Fruit fly (Drosophila melanogaster): ENCODE results near the gene Cyp9f3.

- TF ChIP-seq CG11696 (GFP tag; IDR thresholded peaks at IDR 0.05): no peak
- TF ChIP-seq NC2α (GFP tag; optimal IDR thresholded peaks at IDR 0.05): no peak
- no peak for TF ChIP-seq prd (optimal IDR thresholded peaks at IDR 0.05)
- no peak for TF ChIP-seq prd (GFP tag; IDR thresholded peaks at IDR 0.05)
- TF ChIP-seq ken (GFP tag; IDR thresholded peaks at IDR 0.05): no peak
- TF ChIP-seq HLH4C (GFP tag; IDR thresholded peaks at IDR 0.05; ENCODE audit: partially characterized antibody): no peak
- no peak for TF ChIP-seq CHES-1-like (GFP tag; optimal IDR thresholded peaks at IDR 0.05)
- no peak for TF ChIP-seq CG2678 (tag; optimal IDR thresholded peaks at IDR 0.05)
- TF ChIP-seq CG15601 (tag; optimal IDR thresholded peaks at IDR 0.05): no peak
- TF ChIP-seq amos (GFP tag; IDR thresholded peaks at IDR 0.05; ENCODE audit: partially characterized antibody): no peak
Measured at dm6 chr3R:12365264-12365840, 33.4 kb downstream of the Cyp9f3 start, which contains the start of gene GstD10.

All from whole organism, embryonic.